Worm (Caenorhabditis elegans) whole organism, mixed stage, embryonic: ENCODE measurements around the gene unc-46.

ENCODE experiments used
- M03D4.4 ChIP-seq: sonication (generic microtip); optimal IDR thresholded peaks from 2 replicates; lab custom pipeline; 2017; ENCODE audit warnings: mild to moderate bottlenecking, missing genetic modification characterization, missing compliant biosample characterization
- blmp-1 ChIP-seq: fragments of 150-350 bp; optimal IDR thresholded peaks from 2 replicates; lab custom pipeline; 2014; ENCODE audit warnings: missing biosample characterization, missing genetic modification characterization
- ces-1 ChIP-seq: fragments of 150-350 bp; optimal IDR thresholded peaks from 2 replicates; lab custom pipeline; 2014; ENCODE audit warnings: missing biosample characterization, missing genetic modification reagents, missing genetic modification characterization
- mep-1 ChIP-seq: fragments of 150-350 bp; optimal IDR thresholded peaks from 2 replicates; lab custom pipeline; 2017; ENCODE audit warnings: missing biosample characterization, missing genetic modification reagents, missing genetic modification characterization, inconsistent platforms
- mls-2 ChIP-seq: sonication (generic microtip); optimal IDR thresholded peaks from 2 replicates; lab custom pipeline; 2016; ENCODE audit warnings: mild to moderate bottlenecking, missing genetic modification characterization, moderate library complexity, missing compliant biosample characterization
- nhr-237 ChIP-seq: fragments of 150-350 bp; optimal IDR thresholded peaks from 2 replicates; lab custom pipeline; 2014; ENCODE audit warnings: missing biosample characterization, missing genetic modification characterization
- nhr-76 ChIP-seq: sonication (generic microtip); optimal IDR thresholded peaks from 2 replicates; lab custom pipeline; 2017; ENCODE audit warnings: missing biosample characterization, missing genetic modification characterization
- snpc-4 ChIP-seq: fragments of 150-350 bp; optimal IDR thresholded peaks from 2 replicates; lab custom pipeline; 2014; ENCODE audit warnings: missing biosample characterization, missing genetic modification characterization
- tbx-8 ChIP-seq: fragments of 200-800 bp; sonication (Bioruptor generic); optimal IDR thresholded peaks from 2 replicates; lab custom pipeline; 2018; ENCODE audit warnings: mild to moderate bottlenecking, missing genetic modification characterization, moderate library complexity, missing compliant biosample characterization
- unc-39 ChIP-seq: fragments of 150-350 bp; optimal IDR thresholded peaks from 2 replicates; lab custom pipeline; 2014; ENCODE audit warnings: missing biosample characterization, missing genetic modification characterization
- ztf-11 ChIP-seq: fragments of 150-350 bp; optimal IDR thresholded peaks from 2 replicates; lab custom pipeline; 2014; ENCODE audit warnings: missing biosample characterization, missing genetic modification characterization

- no peak for TF ChIP-seq M03D4.4
- TF ChIP-seq unc-39 (tag; lab: Kevin White, UChicago), result no peak
- no peak for TF ChIP-seq tbx-8 (GFP tag; lab: Kevin White, UChicago)
- TF ChIP-seq nhr-237 (tag; lab: Kevin White, UChicago), result no peak
- no peak for TF ChIP-seq ces-1 (GFP tag; lab: Kevin White, UChicago)
- no peak for TF ChIP-seq mls-2 (tag; lab: Kevin White, UChicago)
- TF ChIP-seq nhr-76 (tag; lab: Kevin White, UChicago), result no peak
- TF ChIP-seq snpc-4 (tag; lab: Kevin White, UChicago), result no peak
- no peak for TF ChIP-seq mep-1
- no peak for TF ChIP-seq blmp-1 (tag; lab: Kevin White, UChicago)
- TF ChIP-seq ztf-11, result no peak
These were observed 10.5 kb downstream of the unc-46 start for ce11 chrV:5088311-5088710.
